Worm (Caenorhabditis elegans): ENCODE data around the gene phlp-2.

ce11 chrIII:4193659-4194103 is 15.6 kb upstream of the phlp-2 start, which contains the start of gene xbp-1:
- TF ChIP-seq rnt-1 (tag; optimal IDR thresholded peaks at IDR 0.05) = peak; percentile 89
- 0 out of 2 replicates have a peak, but pooled peaks have one; percentile 31 for TF ChIP-seq unc-98 (GFP tag; IDR thresholded peaks at IDR 0.05)
- TF ChIP-seq lin-35 (GFP tag; optimal IDR thresholded peaks at IDR 0.05) = peak; percentile 80 to 87
- peak; percentile 82 for TF ChIP-seq blmp-1 (tag; optimal IDR thresholded peaks at IDR 0.05)
- peak; percentile 94 for TF ChIP-seq fos-1 (tag; optimal IDR thresholded peaks at IDR 0.05)
- TF ChIP-seq mep-1 (tag; optimal IDR thresholded peaks at IDR 0.05) = peak; percentile 91
- TF ChIP-seq nhr-11 (tag; optimal IDR thresholded peaks at IDR 0.05) = peak; percentile 75
- peak; percentile 94 for TF ChIP-seq jun-1 (tag; optimal IDR thresholded peaks at IDR 0.05)
- TF ChIP-seq ces-1 (GFP tag; optimal IDR thresholded peaks at IDR 0.05) = no peak
- peak; percentile 64 to 73 (median 67) for TF ChIP-seq dpl-1 (GFP tag; optimal IDR thresholded peaks at IDR 0.05)
- peak; percentile 84 for TF ChIP-seq nhr-77 (tag; optimal IDR thresholded peaks at IDR 0.05)
- TF ChIP-seq pax-3 (tag; optimal IDR thresholded peaks at IDR 0.05) = peak; percentile 85
- no peak for TF ChIP-seq tlp-1 (tag; optimal IDR thresholded peaks at IDR 0.05)
